Fruit fly (Drosophila melanogaster): ENCODE data around the gene CG46306.

DNA sequence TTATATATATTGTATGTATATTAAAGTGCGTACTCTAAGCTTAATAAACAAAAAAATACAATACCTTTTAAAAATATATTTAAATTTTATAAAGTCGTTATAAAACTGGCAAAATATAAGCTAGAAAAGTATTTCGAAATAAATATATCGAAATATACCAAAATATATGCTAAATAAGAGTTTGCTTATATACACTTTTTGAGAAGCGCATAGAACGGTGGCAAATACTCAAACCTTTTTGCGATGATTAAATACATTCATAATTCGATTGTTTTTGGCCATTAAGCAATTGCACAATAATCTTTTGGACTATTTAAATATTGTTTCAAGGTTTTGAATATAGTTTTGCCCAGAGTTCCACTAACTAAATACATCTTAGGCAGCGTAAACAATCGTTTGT, 26.2 kb downstream of the CG46306 start:
- TF ChIP-seq pum (GFP tag; optimal IDR thresholded peaks at IDR 0.05) (no peak), Dip3 (GFP tag; optimal IDR thresholded peaks at IDR 0.05) (no peak), CG8359 (GFP tag; optimal IDR thresholded peaks at IDR 0.05; ENCODE audit: borderline replicate concordance) (no peak)

Data from whole organism, embryonic.